Fruit fly (Drosophila melanogaster) whole organism, embryonic: ENCODE data around the gene pyd.
A peak's percentile ranks its signal among the peaks of the same experiment; 100 is the strongest.

Source experiments
- Abd-B ChIP-seq: fragments of 200-800 bp; sonication (Bioruptor generic); optimal IDR thresholded peaks from 2 replicates; lab custom pipeline; 2018; ENCODE audit warnings: missing biosample characterization, mild to moderate bottlenecking, missing genetic modification characterization, moderate library complexity
- Ada2b ChIP-seq: fragments of 200-800 bp; sonication (Bioruptor generic); IDR thresholded peaks from 2 replicates; pipeline ENCODE4 v1.3.6; 2022; ENCODE audit warnings: missing biosample characterization, missing genetic modification characterization
- Aef1 ChIP-seq: fragments of 200-800 bp; sonication (Bioruptor generic); IDR thresholded peaks from 3 replicates; pipeline ENCODE4 v1.3.6; 2022; ENCODE audit warnings: missing biosample characterization, missing genetic modification characterization
- Asciz ChIP-seq: fragments of 200-800 bp; sonication (Bioruptor generic); optimal IDR thresholded peaks from 2 replicates; lab custom pipeline; 2017; ENCODE audit warnings: missing biosample characterization, mild to moderate bottlenecking, missing genetic modification characterization, missing genetic modification reagents
- CG1024 ChIP-seq: fragments of 200-800 bp; sonication (Bioruptor generic); IDR thresholded peaks from 2 replicates; pipeline ENCODE4 v1.3.6; 2022; ENCODE audit warnings: missing biosample characterization, missing genetic modification characterization
- CG13123 ChIP-seq: fragments of 200-800 bp; sonication (Bioruptor generic); optimal IDR thresholded peaks from 2 replicates; lab custom pipeline; 2016; ENCODE audit warnings: missing biosample characterization, missing genetic modification characterization
- CG13894 ChIP-seq: fragments of 200-800 bp; sonication (Bioruptor generic); optimal IDR thresholded peaks from 3 replicates; lab custom pipeline; 2018; ENCODE audit warnings: missing biosample characterization, mild to moderate bottlenecking, missing genetic modification characterization, moderate library complexity
- CG15269 ChIP-seq: fragments of 200-800 bp; sonication (Bioruptor generic); optimal IDR thresholded peaks from 2 replicates; lab custom pipeline; 2018; ENCODE audit warnings: missing biosample characterization, mild to moderate bottlenecking, missing genetic modification characterization, moderate library complexity
- CG16813 ChIP-seq: fragments of 200-800 bp; sonication (Bioruptor generic); IDR thresholded peaks from 3 replicates; pipeline ENCODE4 v1.3.6; 2022; ENCODE audit warnings: missing biosample characterization, missing genetic modification characterization; ENCODE audit not compliant: partially characterized antibody
- CG2129 ChIP-seq: fragments of 200-800 bp; sonication (Bioruptor generic); IDR thresholded peaks from 2 replicates; pipeline ENCODE4 v1.3.6; 2022; ENCODE audit warnings: missing biosample characterization, missing genetic modification characterization; ENCODE audit not compliant: partially characterized antibody
- CG3065 ChIP-seq: fragments of 200-800 bp; sonication (Bioruptor generic); optimal IDR thresholded peaks from 2 replicates; lab custom pipeline; 2016; ENCODE audit warnings: missing biosample characterization, missing genetic modification characterization
- CG6854 ChIP-seq: fragments of 200-800 bp; sonication (Bioruptor generic); optimal IDR thresholded peaks from 3 replicates; lab custom pipeline; 2017; ENCODE audit warnings: missing biosample characterization, mild to moderate bottlenecking, missing genetic modification characterization
- CG7271 ChIP-seq: fragments of 200-800 bp; sonication (Bioruptor generic); optimal IDR thresholded peaks from 2 replicates; lab custom pipeline; 2018; ENCODE audit warnings: missing biosample characterization, mild to moderate bottlenecking, missing genetic modification characterization, moderate library complexity
- CG7745 ChIP-seq: fragments of 200-800 bp; sonication (Bioruptor generic); optimal IDR thresholded peaks from 2 replicates; lab custom pipeline; 2018; ENCODE audit warnings: missing biosample characterization, mild to moderate bottlenecking, missing genetic modification characterization, moderate library complexity
- CG8765 ChIP-seq: fragments of 200-800 bp; sonication (Bioruptor generic); IDR thresholded peaks from 2 replicates; pipeline ENCODE4 v1.3.6; 2022; ENCODE audit warnings: missing biosample characterization, missing genetic modification characterization
- CG9437 ChIP-seq: fragments of 200-800 bp; sonication (Bioruptor generic); optimal IDR thresholded peaks from 2 replicates; lab custom pipeline; 2018; ENCODE audit warnings: missing biosample characterization, mild to moderate bottlenecking, missing genetic modification characterization
- CG9876 ChIP-seq: fragments of 200-800 bp; sonication (Bioruptor generic); optimal IDR thresholded peaks from 2 replicates; lab custom pipeline; 2016; ENCODE audit warnings: missing biosample characterization, missing genetic modification characterization
- Camta ChIP-seq: fragments of 200-800 bp; sonication (Bioruptor generic); optimal IDR thresholded peaks from 2 replicates; lab custom pipeline; 2016; ENCODE audit warnings: missing biosample characterization, missing genetic modification characterization
- CkIIα-i1 ChIP-seq: fragments of 200-800 bp; sonication (Bioruptor generic); IDR thresholded peaks from 2 replicates; pipeline ENCODE4 v1.3.6; 2022; ENCODE audit warnings: missing biosample characterization, missing genetic modification characterization
- CoRest ChIP-seq: fragments of 200-800 bp; sonication (Bioruptor generic); optimal IDR thresholded peaks from 3 replicates; lab custom pipeline; 2018; ENCODE audit warnings: missing biosample characterization, mild to moderate bottlenecking, missing genetic modification characterization, moderate library complexity
- Dfd ChIP-seq, 2 experiments: fragments of >200 bp; optimal IDR thresholded peaks; 2 replicates each; lab custom pipeline; 2017; ENCODE audit warnings: missing biosample characterization in 2 of 2, missing genetic modification characterization in 2 of 2
- Dp ChIP-seq: fragments of 200-800 bp; sonication (Bioruptor generic); optimal IDR thresholded peaks from 2 replicates; lab custom pipeline; 2018; ENCODE audit warnings: missing biosample characterization, mild to moderate bottlenecking, missing genetic modification characterization, moderate library complexity
- Fer3 ChIP-seq: fragments of 200-800 bp; sonication (Bioruptor generic); optimal IDR thresholded peaks from 2 replicates; lab custom pipeline; 2018; ENCODE audit warnings: missing biosample characterization, mild to moderate bottlenecking, missing genetic modification characterization, moderate library complexity
- H15 ChIP-seq: fragments of 200-800 bp; sonication (Bioruptor generic); IDR thresholded peaks from 3 replicates; pipeline ENCODE4 v1.3.6; 2022; ENCODE audit warnings: missing biosample characterization, missing genetic modification characterization
- HLH3B ChIP-seq: fragments of 200-800 bp; sonication (Bioruptor generic); IDR thresholded peaks from 2 replicates; pipeline ENCODE4 v1.3.6; 2022; ENCODE audit warnings: missing biosample characterization, missing genetic modification characterization
- HLHmδ ChIP-seq: fragments of 200-800 bp; sonication (Bioruptor generic); optimal IDR thresholded peaks from 2 replicates; lab custom pipeline; 2018; ENCODE audit warnings: missing biosample characterization, mild to moderate bottlenecking, missing genetic modification characterization, moderate library complexity
- NfI ChIP-seq: fragments of 200-800 bp; sonication (Bioruptor generic); optimal IDR thresholded peaks from 3 replicates; lab custom pipeline; 2018; ENCODE audit warnings: missing biosample characterization, mild to moderate bottlenecking, missing genetic modification characterization, moderate library complexity
- Oaz ChIP-seq: fragments of 200-800 bp; sonication (Bioruptor generic); IDR thresholded peaks from 2 replicates; pipeline ENCODE4 v1.3.6; 2022; ENCODE audit warnings: missing biosample characterization, missing genetic modification characterization
- Sin3A ChIP-seq: fragments of >200 bp; optimal IDR thresholded peaks from 2 replicates; lab custom pipeline; 2018
- Trl ChIP-seq, 3 experiments: fragments of >200 bp in 2 of 3; fragments of 200-800 bp in 1 of 3; sonication (Bioruptor generic) in 1 of 3; optimal IDR thresholded peaks; 2 replicates in 1 of 3; 3 replicates in 2 of 3; lab custom pipeline; 2016 to 2017; ENCODE audit warnings: missing biosample characterization in 1 of 3, missing genetic modification characterization in 1 of 3
- bowl ChIP-seq: fragments of 200-800 bp; sonication (Bioruptor generic); IDR thresholded peaks from 2 replicates; pipeline ENCODE4 v1.3.6; 2022; ENCODE audit warnings: missing biosample characterization, missing genetic modification characterization
- br ChIP-seq: fragments of >200 bp; optimal IDR thresholded peaks from 2 replicates; lab custom pipeline; 2017
- cas ChIP-seq: fragments of 200-800 bp; sonication (Bioruptor generic); IDR thresholded peaks from 2 replicates; pipeline ENCODE4 v1.3.6; 2022; ENCODE audit warnings: missing biosample characterization, missing genetic modification characterization
- cg ChIP-seq: fragments of 200-800 bp; sonication (Bioruptor generic); optimal IDR thresholded peaks from 3 replicates; lab custom pipeline; 2019; ENCODE audit warnings: missing biosample characterization, mild to moderate bottlenecking, missing genetic modification characterization, moderate library complexity
- croc ChIP-seq: fragments of 200-800 bp; sonication (Bioruptor generic); conservative IDR thresholded peaks from 3 replicates; pipeline ENCODE4 v1.3.6; 2022; ENCODE audit warnings: missing biosample characterization, missing genetic modification characterization
- cwo ChIP-seq: fragments of 200-800 bp; sonication (Bioruptor generic); optimal IDR thresholded peaks from 3 replicates; lab custom pipeline; 2017; ENCODE audit warnings: missing biosample characterization, missing genetic modification characterization, mild to moderate bottlenecking, moderate library complexity, missing genetic modification reagents
- disco-r ChIP-seq: fragments of 200-800 bp; sonication (Bioruptor generic); optimal IDR thresholded peaks from 2 replicates; lab custom pipeline; 2016; ENCODE audit warnings: missing biosample characterization, missing genetic modification characterization
- dysf ChIP-seq: fragments of 200-800 bp; sonication (Bioruptor generic); IDR thresholded peaks from 3 replicates; pipeline ENCODE4 v1.3.6; 2022; ENCODE audit warnings: missing biosample characterization, missing genetic modification characterization
- gcm ChIP-seq: fragments of 200-800 bp; sonication (Bioruptor generic); optimal IDR thresholded peaks from 2 replicates; lab custom pipeline; 2019; ENCODE audit warnings: missing biosample characterization, mild to moderate bottlenecking, missing genetic modification characterization, moderate library complexity
- h ChIP-seq: fragments of >200 bp; optimal IDR thresholded peaks from 2 replicates; lab custom pipeline; 2017
- ham ChIP-seq: fragments of 200-800 bp; sonication (Bioruptor generic); IDR thresholded peaks from 2 replicates; pipeline ENCODE4 v1.3.6; 2022; ENCODE audit warnings: missing biosample characterization, missing genetic modification characterization
- her ChIP-seq: fragments of 200-800 bp; sonication (Bioruptor generic); optimal IDR thresholded peaks from 2 replicates; lab custom pipeline; 2016; ENCODE audit warnings: missing biosample characterization, missing genetic modification characterization
- jing ChIP-seq: fragments of 200-800 bp; sonication (Bioruptor generic); optimal IDR thresholded peaks from 2 replicates; lab custom pipeline; 2018; ENCODE audit warnings: missing biosample characterization, mild to moderate bottlenecking, missing genetic modification characterization
- repo ChIP-seq: fragments of 200-800 bp; sonication (Bioruptor generic); optimal IDR thresholded peaks from 2 replicates; lab custom pipeline; 2016; ENCODE audit warnings: missing biosample characterization, missing genetic modification characterization
- run ChIP-seq: fragments of 200-800 bp; sonication (Bioruptor generic); optimal IDR thresholded peaks from 3 replicates; lab custom pipeline; 2018; ENCODE audit warnings: missing biosample characterization, mild to moderate bottlenecking, missing genetic modification characterization
- sd ChIP-seq: fragments of 200-800 bp; sonication (Bioruptor generic); optimal IDR thresholded peaks from 3 replicates; lab custom pipeline; 2018; ENCODE audit warnings: missing biosample characterization, mild to moderate bottlenecking, missing genetic modification characterization, moderate library complexity
- so ChIP-seq: fragments of 200-800 bp; sonication (Bioruptor generic); IDR thresholded peaks from 3 replicates; pipeline ENCODE4 v1.3.6; 2022; ENCODE audit warnings: missing biosample characterization, missing genetic modification characterization
- stwl ChIP-seq: fragments of 200-800 bp; sonication (Bioruptor generic); optimal IDR thresholded peaks from 3 replicates; lab custom pipeline; 2018; ENCODE audit warnings: missing biosample characterization, mild to moderate bottlenecking, missing genetic modification characterization, moderate library complexity
- trh ChIP-seq: fragments of 200-800 bp; sonication (Bioruptor generic); optimal IDR thresholded peaks from 2 replicates; lab custom pipeline; 2016; ENCODE audit warnings: missing biosample characterization, missing genetic modification characterization
- tup ChIP-seq: fragments of 200-800 bp; sonication (Bioruptor generic); optimal IDR thresholded peaks from 2 replicates; lab custom pipeline; 2016; ENCODE audit warnings: missing biosample characterization, mild to moderate bottlenecking, missing genetic modification characterization, moderate library complexity
- z ChIP-seq: fragments of 200-800 bp; sonication (Bioruptor generic); IDR thresholded peaks from 3 replicates; pipeline ENCODE4 v1.3.6; 2022; ENCODE audit warnings: missing biosample characterization, missing genetic modification characterization

Gene pyd

DNA sequence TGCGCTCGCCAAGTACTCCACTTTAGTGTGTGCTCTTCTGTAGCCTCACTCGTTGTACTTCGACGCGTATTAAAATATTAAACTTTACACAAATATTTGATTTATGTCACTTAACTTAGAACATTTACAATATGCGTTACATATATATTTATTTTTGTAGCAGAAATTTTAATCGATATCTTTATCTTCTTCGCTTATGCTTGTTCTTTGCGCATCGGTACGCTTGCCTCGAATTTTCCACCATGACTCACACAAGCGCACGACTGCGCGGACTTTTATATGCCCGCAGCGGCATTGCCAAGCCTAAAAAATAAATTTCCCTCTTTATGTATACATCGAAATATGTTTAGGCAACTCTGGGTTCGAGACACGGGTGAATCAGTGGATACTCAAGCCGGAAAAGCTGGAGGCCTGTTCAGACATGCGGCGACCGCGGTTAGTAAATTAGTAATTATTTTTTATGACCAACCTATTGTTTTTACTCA, 111.2 kb downstream of the pyd start, which contains the start of gene aqz (continued):
- TF ChIP-seq z (GFP tag; lab: Robert Waterston, UW) (peak; percentile 21; the same call in 1 of the 3 replicates), br (lab: Kevin White, UChicago) (no peak), CG7745 (tag; lab: Kevin White, UChicago) (peak; percentile 50), gcm (GFP tag; lab: Kevin White, UChicago) (peak; percentile 42), NfI (GFP tag; lab: Kevin White, UChicago) (peak; percentile 64), repo (GFP tag; lab: Kevin White, UChicago) (no peak), Asciz (GFP tag; lab: Kevin White, UChicago) (peak; percentile 64), CG2129 (GFP tag; lab: Robert Waterston, UW) (no peak), run (tag; lab: Kevin White, UChicago) (peak; percentile 57), Dfd (GFP tag; optimal IDR thresholded peaks at IDR 0.05; lab: Kevin White, UChicago) (no peak), CG7271 (peak; percentile 40), CG3065 (GFP tag; lab: Kevin White, UChicago) (peak; percentile 39), Dp (peak; percentile 77), stwl (tag; lab: Kevin White, UChicago) (peak; percentile 84), Camta (GFP tag; lab: Kevin White, UChicago) (peak; percentile 56), CG13123 (GFP tag; lab: Kevin White, UChicago) (no peak), cg (GFP tag; lab: Kevin White, UChicago) (peak; percentile 66), HLH3B (GFP tag; lab: Robert Waterston, UW) (peak; percentile 56; the same call in 1 of the 2 replicates), Aef1 (GFP tag; lab: Robert Waterston, UW) (0 out of 3 replicates have a peak, but pooled peaks have one; percentile 23), Abd-B (peak; percentile 77), CG6854 (peak; percentile 59), CG1024 (GFP tag; lab: Robert Waterston, UW) (peak; percentile 77), h (lab: Kevin White, UChicago) (no peak), cas (GFP tag; lab: Robert Waterston, UW) (no peak), jing (GFP tag; lab: Kevin White, UChicago) (no peak), HLHmδ (peak; percentile 81), CG16813 (peak; percentile 60; the same call in 2 of the 3 replicates), sd (tag; lab: Kevin White, UChicago) (peak; percentile 78), Trl (optimal IDR thresholded peaks at IDR 0.05; lab: Kevin White, UChicago) (no peak), Trl (GFP tag; optimal IDR thresholded peaks at IDR 0.05; lab: Kevin White, UChicago) (peak; percentile 73), bowl (GFP tag; lab: Robert Waterston, UW) (peak; percentile 46; the same call in 1 of the 2 replicates), CG8765 (GFP tag; lab: Robert Waterston, UW) (peak; percentile 9; the same call in 1 of the 2 replicates), CG15269 (tag; lab: Kevin White, UChicago) (no peak), her (GFP tag; lab: Kevin White, UChicago) (peak; percentile 76), CG9876 (peak; percentile 40), CkIIα-i1 (GFP tag; lab: Robert Waterston, UW) (no peak), CG9437 (no peak), CoRest (tag; lab: Kevin White, UChicago) (peak; percentile 62), cwo (GFP tag; lab: Kevin White, UChicago) (peak; percentile 64), H15 (no peak; the same call in 2 of the 3 replicates), CG13894 (tag; lab: Kevin White, UChicago) (peak; percentile 85), so (GFP tag; lab: Robert Waterston, UW) (peak; percentile 70; the same call in 2 of the 3 replicates), tup (no peak), ham (peak; percentile 49; the same call in 1 of the 2 replicates), Fer3 (tag; lab: Kevin White, UChicago) (peak; percentile 43), Ada2b (GFP tag; lab: Robert Waterston, UW) (peak; percentile 24; the same call in 1 of the 2 replicates), disco-r (GFP tag; lab: Kevin White, UChicago) (no peak), Oaz (GFP tag; lab: Robert Waterston, UW) (no peak), trh (GFP tag; lab: Kevin White, UChicago) (peak; percentile 25), dysf (GFP tag; lab: Robert Waterston, UW) (peak; percentile 59; the same call in 1 of the 3 replicates), croc (no peak), Sin3A (lab: Kevin White, UChicago) (peak; percentile 48)
